Fruit fly (Drosophila melanogaster): ENCODE data around the gene CG1737.

The CG1737 gene

dm6 chrX:11390625-11391363, 40.4 kb downstream of the CG1737 start (continued):
- TF ChIP-seq Dll (GFP tag; IDR thresholded peaks at IDR 0.05; ENCODE audit: partially characterized antibody) (no peak), slbo (GFP tag; IDR thresholded peaks at IDR 0.05) (peak; percentile 93), tna (GFP tag; IDR thresholded peaks at IDR 0.05; ENCODE audit: partially characterized antibody) (no peak), Antp (GFP tag; optimal IDR thresholded peaks at IDR 0.05) (peak; percentile 74), CG12104 (GFP tag; optimal IDR thresholded peaks at IDR 0.05) (peak; percentile 13), ash1 (GFP tag; optimal IDR thresholded peaks at IDR 0.05) (peak; percentile 39), Ets97D (GFP tag; optimal IDR thresholded peaks at IDR 0.05) (peak; percentile 58), Hmr (GFP tag; optimal IDR thresholded peaks at IDR 0.05) (peak; percentile 84), trem (tag; optimal IDR thresholded peaks at IDR 0.05) (peak; percentile 12), Doc2 (GFP tag; IDR thresholded peaks at IDR 0.05) (peak; percentile 66), CG6813 (GFP tag; optimal IDR thresholded peaks at IDR 0.05) (peak; percentile 54), CG12219 (GFP tag; optimal IDR thresholded peaks at IDR 0.05) (peak; percentile 71), pros (GFP tag; optimal IDR thresholded peaks at IDR 0.05) (no peak), Gug (GFP tag; IDR thresholded peaks at IDR 0.05) (peak; percentile 79), CG9215 (GFP tag; IDR thresholded peaks at IDR 0.05) (peak; percentile 68), CG2875 (GFP tag; optimal IDR thresholded peaks at IDR 0.05) (peak; percentile 40), fd64A (GFP tag; optimal IDR thresholded peaks at IDR 0.05) (peak; percentile 6), Hmx (GFP tag; optimal IDR thresholded peaks at IDR 0.05) (peak; percentile 39), fu2 (GFP tag; optimal IDR thresholded peaks at IDR 0.05) (peak; percentile 51), CG3847 (GFP tag; IDR thresholded peaks at IDR 0.05) (peak; percentile 79), CG9817 (tag; optimal IDR thresholded peaks at IDR 0.05) (peak; percentile 78), peb (GFP tag; IDR thresholded peaks at IDR 0.05) (peak; percentile 63), CG4282 (GFP tag; optimal IDR thresholded peaks at IDR 0.05) (peak; percentile 25), rib (GFP tag; IDR thresholded peaks at IDR 0.05) (peak; percentile 86), disco-r (GFP tag; optimal IDR thresholded peaks at IDR 0.05) (peak; percentile 42), BtbVII (GFP tag; optimal IDR thresholded peaks at IDR 0.05) (peak; percentile 52), Sox100B (GFP tag; optimal IDR thresholded peaks at IDR 0.05) (peak; percentile 76), vnd (GFP tag; IDR thresholded peaks at IDR 0.05; ENCODE audit: partially characterized antibody) (no peak), gro (GFP tag; optimal IDR thresholded peaks at IDR 0.05) (peak; percentile 76), pita (GFP tag; optimal IDR thresholded peaks at IDR 0.05) (no peak), dpn (GFP tag; optimal IDR thresholded peaks at IDR 0.05) (peak; percentile 79 to 87), zfh1 (GFP tag; IDR thresholded peaks at IDR 0.05) (peak; percentile 86), Oaz (GFP tag; IDR thresholded peaks at IDR 0.05) (peak; percentile 63), wdn (GFP tag; IDR thresholded peaks at IDR 0.05) (peak; percentile 80), sim (GFP tag; IDR thresholded peaks at IDR 0.05) (peak; percentile 51; the same call in 1 of the 2 replicates), CG1832 (GFP tag; optimal IDR thresholded peaks at IDR 0.05) (no peak), CG43689 (GFP tag; IDR thresholded peaks at IDR 0.05) (0 out of 2 replicates have a peak, but pooled peaks have one; percentile 47), NK7.1 (GFP tag; optimal IDR thresholded peaks at IDR 0.05) (peak; percentile 4), HLH54F (GFP tag; optimal IDR thresholded peaks at IDR 0.05) (peak; percentile 72), CG14667 (GFP tag; IDR thresholded peaks at IDR 0.05) (peak; percentile 80), CG3281 (GFP tag; optimal IDR thresholded peaks at IDR 0.05) (peak; percentile 83), hb (GFP tag; IDR thresholded peaks at IDR 0.05; ENCODE audit: partially characterized antibody) (no peak), gcm2 (GFP tag; optimal IDR thresholded peaks at IDR 0.05) (peak; percentile 77), nmo (GFP tag; optimal IDR thresholded peaks at IDR 0.05) (peak; percentile 83), CG1602 (GFP tag; optimal IDR thresholded peaks at IDR 0.05) (peak; percentile 58), Sry-δ (GFP tag; optimal IDR thresholded peaks at IDR 0.05) (peak; percentile 28), CG33213 (GFP tag; optimal IDR thresholded peaks at IDR 0.05) (peak; percentile 56), hkb (optimal IDR thresholded peaks at IDR 0.05) (no peak), hkb (GFP tag; IDR thresholded peaks at IDR 0.05) (peak; percentile 87), lola (GFP tag; optimal IDR thresholded peaks at IDR 0.05) (peak in 1 of 3 experiments; percentile 60)
